Worm (Caenorhabditis elegans): ENCODE measurements around the gene C15B12.9.

- no peak for TF ChIP-seq xbp-1 (tag; optimal IDR thresholded peaks at IDR 0.05)
- TF ChIP-seq nhr-237 (tag; optimal IDR thresholded peaks at IDR 0.05) = no peak
- TF ChIP-seq aly-2 (tag; optimal IDR thresholded peaks at IDR 0.05) = no peak
- no peak for TF ChIP-seq mdl-1 (tag; optimal IDR thresholded peaks at IDR 0.05)
- TF ChIP-seq grh-1 (GFP tag; IDR thresholded peaks at IDR 0.05) = no peak
- no peak for TF ChIP-seq unc-62 (GFP tag; optimal IDR thresholded peaks at IDR 0.05)
- no peak for TF ChIP-seq ama-1 (optimal IDR thresholded peaks at IDR 0.05)
- TF ChIP-seq nhr-77 (tag; optimal IDR thresholded peaks at IDR 0.05) = no peak
- TF ChIP-seq pqm-1 (tag; optimal IDR thresholded peaks at IDR 0.05) = no peak
- TF ChIP-seq blmp-1 (tag; optimal IDR thresholded peaks at IDR 0.05) = no peak
- no peak for TF ChIP-seq mab-9 (GFP tag; IDR thresholded peaks at IDR 0.05)
Observed at ce11 chrX:6445239-6445638, 23.4 kb upstream of the C15B12.9 start.
